Worm (Caenorhabditis elegans): ENCODE measurements around the gene ufbp-1.

ce11 chrIII:8400478-8400877 is 42.9 kb downstream of the ufbp-1 start:
- no peak for TF ChIP-seq mab-5 (tag; optimal IDR thresholded peaks at IDR 0.05)
- TF ChIP-seq nhr-76 (tag; optimal IDR thresholded peaks at IDR 0.05), result no peak
- TF ChIP-seq snpc-4 (tag; optimal IDR thresholded peaks at IDR 0.05), result no peak
- TF ChIP-seq blmp-1 (tag; optimal IDR thresholded peaks at IDR 0.05), result no peak
- TF ChIP-seq unc-39 (tag; optimal IDR thresholded peaks at IDR 0.05), result no peak
- no peak for TF ChIP-seq ztf-11 (tag; optimal IDR thresholded peaks at IDR 0.05)
